Fruit fly (Drosophila melanogaster) whole organism, embryonic: ENCODE results near the gene zfh2.

Experiments
- Adf1 ChIP-seq: fragments of 200-800 bp; sonication (Bioruptor generic); IDR thresholded peaks from 2 replicates; pipeline ENCODE4 v1.3.6; 2022; ENCODE audit warnings: missing biosample characterization, missing genetic modification characterization
- Asciz ChIP-seq: fragments of 200-800 bp; sonication (Bioruptor generic); optimal IDR thresholded peaks from 2 replicates; lab custom pipeline; 2017; ENCODE audit warnings: missing biosample characterization, mild to moderate bottlenecking, missing genetic modification characterization, missing genetic modification reagents
- BtbVII ChIP-seq: fragments of 200-800 bp; sonication (Bioruptor generic); optimal IDR thresholded peaks from 3 replicates; lab custom pipeline; 2017; ENCODE audit warnings: missing biosample characterization, mild to moderate bottlenecking, missing genetic modification characterization
- CG11695 ChIP-seq: fragments of 200-800 bp; sonication (Bioruptor generic); IDR thresholded peaks from 3 replicates; pipeline ENCODE4 v1.3.6; 2022; ENCODE audit warnings: missing biosample characterization, missing genetic modification characterization
- CG11723 ChIP-seq: fragments of 200-800 bp; sonication (Bioruptor generic); optimal IDR thresholded peaks from 2 replicates; lab custom pipeline; 2017; ENCODE audit warnings: missing biosample characterization, mild to moderate bottlenecking, missing genetic modification characterization
- CG12299 ChIP-seq: fragments of 200-800 bp; sonication (Bioruptor generic); optimal IDR thresholded peaks from 2 replicates; lab custom pipeline; 2018; ENCODE audit warnings: missing biosample characterization, mild to moderate bottlenecking, missing genetic modification characterization
- CG12744 ChIP-seq: fragments of 200-800 bp; sonication (Bioruptor generic); optimal IDR thresholded peaks from 2 replicates; lab custom pipeline; 2016; ENCODE audit warnings: missing biosample characterization, missing genetic modification characterization
- CG13894 ChIP-seq: fragments of 200-800 bp; sonication (Bioruptor generic); optimal IDR thresholded peaks from 3 replicates; lab custom pipeline; 2018; ENCODE audit warnings: missing biosample characterization, mild to moderate bottlenecking, missing genetic modification characterization, moderate library complexity
- CG15514 ChIP-seq: fragments of 200-800 bp; sonication (Bioruptor generic); optimal IDR thresholded peaks from 3 replicates; lab custom pipeline; 2017; ENCODE audit warnings: missing biosample characterization, missing genetic modification characterization, mild to moderate bottlenecking, moderate library complexity, missing genetic modification reagents
- CG16813 ChIP-seq: fragments of 200-800 bp; sonication (Bioruptor generic); IDR thresholded peaks from 3 replicates; pipeline ENCODE4 v1.3.6; 2022; ENCODE audit warnings: missing biosample characterization, missing genetic modification characterization; ENCODE audit not compliant: partially characterized antibody
- CG18262 ChIP-seq: fragments of 200-800 bp; optimal IDR thresholded peaks from 3 replicates; lab custom pipeline; 2019; ENCODE audit warnings: missing biosample characterization, mild to moderate bottlenecking, missing genetic modification characterization, moderate library complexity
- CG18619 ChIP-seq: fragments of 200-800 bp; sonication (Bioruptor generic); optimal IDR thresholded peaks from 3 replicates; lab custom pipeline; 2017; ENCODE audit warnings: missing biosample characterization, mild to moderate bottlenecking, missing genetic modification characterization
- CG2202 ChIP-seq: fragments of 200-800 bp; sonication (Bioruptor generic); optimal IDR thresholded peaks from 2 replicates; lab custom pipeline; 2018; ENCODE audit warnings: missing biosample characterization, mild to moderate bottlenecking, missing genetic modification characterization
- CG30020 ChIP-seq: fragments of 200-800 bp; optimal IDR thresholded peaks from 2 replicates; lab custom pipeline; 2019; ENCODE audit warnings: missing biosample characterization, mild to moderate bottlenecking, missing genetic modification characterization, moderate library complexity
- CG32767 ChIP-seq: fragments of 200-800 bp; sonication (Bioruptor generic); IDR thresholded peaks from 2 replicates; pipeline ENCODE4 v1.3.6; 2022; ENCODE audit warnings: missing biosample characterization, missing genetic modification characterization
- CG3407 ChIP-seq: fragments of 200-800 bp; sonication (Bioruptor generic); optimal IDR thresholded peaks from 2 replicates; lab custom pipeline; 2018; ENCODE audit warnings: missing biosample characterization, mild to moderate bottlenecking, missing genetic modification characterization
- CG4282 ChIP-seq: fragments of 200-800 bp; sonication (Bioruptor generic); optimal IDR thresholded peaks from 2 replicates; lab custom pipeline; 2016; ENCODE audit warnings: missing biosample characterization, missing genetic modification characterization
- CG4360 ChIP-seq: fragments of 200-800 bp; sonication (Bioruptor generic); IDR thresholded peaks from 2 replicates; pipeline ENCODE4 v1.3.6; 2022; ENCODE audit warnings: missing biosample characterization, missing genetic modification characterization
- CG5245 ChIP-seq: fragments of 200-800 bp; sonication (Bioruptor generic); optimal IDR thresholded peaks from 3 replicates; lab custom pipeline; 2016; ENCODE audit warnings: missing biosample characterization, missing genetic modification characterization
- CG6654 ChIP-seq: fragments of 200-800 bp; sonication (Bioruptor generic); optimal IDR thresholded peaks from 2 replicates; lab custom pipeline; 2017; ENCODE audit warnings: missing biosample characterization, mild to moderate bottlenecking, missing genetic modification characterization
- CG7372 ChIP-seq: fragments of 200-800 bp; sonication (Bioruptor generic); IDR thresholded peaks from 2 replicates; pipeline ENCODE4 v1.3.6; 2022; ENCODE audit warnings: missing biosample characterization, missing genetic modification characterization
- CG7963 ChIP-seq: fragments of 200-800 bp; sonication (Bioruptor generic); IDR thresholded peaks from 3 replicates; pipeline ENCODE4 v1.3.6; 2022; ENCODE audit warnings: missing biosample characterization, missing genetic modification characterization; ENCODE audit not compliant: partially characterized antibody
- CG8281 ChIP-seq: fragments of 200-800 bp; sonication (Bioruptor generic); optimal IDR thresholded peaks from 2 replicates; lab custom pipeline; 2018; ENCODE audit warnings: missing biosample characterization, mild to moderate bottlenecking, missing genetic modification characterization, moderate library complexity
- CG9817 ChIP-seq: fragments of 200-800 bp; sonication (Bioruptor generic); optimal IDR thresholded peaks from 2 replicates; lab custom pipeline; 2018; ENCODE audit warnings: missing biosample characterization, mild to moderate bottlenecking, missing genetic modification characterization, moderate library complexity
- D19B ChIP-seq: fragments of 200-800 bp; sonication (Bioruptor generic); optimal IDR thresholded peaks from 2 replicates; lab custom pipeline; 2017; ENCODE audit warnings: missing biosample characterization, mild to moderate bottlenecking, missing genetic modification characterization
- Dll ChIP-seq: fragments of 200-800 bp; sonication (Bioruptor generic); IDR thresholded peaks from 4 replicates; pipeline ENCODE4 v1.3.6; 2022; ENCODE audit warnings: missing biosample characterization, missing genetic modification characterization; ENCODE audit not compliant: partially characterized antibody
- Rx ChIP-seq: fragments of 200-800 bp; sonication (Bioruptor generic); IDR thresholded peaks from 2 replicates; pipeline ENCODE4 v1.3.6; 2022; ENCODE audit warnings: missing biosample characterization, missing genetic modification characterization
- Scr ChIP-seq: fragments of 200-800 bp; sonication (Bioruptor generic); IDR thresholded peaks from 2 replicates; pipeline ENCODE4 v1.3.6; 2022; ENCODE audit warnings: missing biosample characterization, missing genetic modification characterization; ENCODE audit not compliant: partially characterized antibody
- Spps ChIP-seq: fragments of 200-800 bp; sonication (Bioruptor generic); optimal IDR thresholded peaks from 2 replicates; lab custom pipeline; 2018; ENCODE audit warnings: missing biosample characterization, mild to moderate bottlenecking, missing genetic modification characterization
- cato ChIP-seq: fragments of 200-800 bp; sonication (Bioruptor generic); optimal IDR thresholded peaks from 2 replicates; lab custom pipeline; 2016; ENCODE audit warnings: missing biosample characterization, missing genetic modification characterization, borderline replicate concordance
- caup ChIP-seq: fragments of 200-800 bp; sonication (Bioruptor generic); optimal IDR thresholded peaks from 3 replicates; lab custom pipeline; 2017; ENCODE audit warnings: missing biosample characterization, mild to moderate bottlenecking, missing genetic modification characterization, moderate library complexity; ENCODE audit not compliant: severe bottlenecking
- chm ChIP-seq: fragments of 200-800 bp; sonication (Bioruptor generic); IDR thresholded peaks from 2 replicates; pipeline ENCODE4 v1.3.6; 2022; ENCODE audit warnings: missing biosample characterization, missing genetic modification characterization
- crc ChIP-seq: fragments of 200-800 bp; sonication (Bioruptor generic); optimal IDR thresholded peaks from 2 replicates; lab custom pipeline; 2016; ENCODE audit warnings: missing biosample characterization, missing genetic modification characterization
- dpn ChIP-seq, 2 experiments: fragments of 200-800 bp; sonication (Bioruptor generic); optimal IDR thresholded peaks; 3 replicates each; lab custom pipeline; 2016; ENCODE audit warnings: missing biosample characterization in 2 of 2, missing genetic modification characterization in 2 of 2
- eve ChIP-seq, 2 experiments: fragments of >200 bp; optimal IDR thresholded peaks; 2 replicates each; lab custom pipeline; 2017; ENCODE audit warnings: missing biosample characterization in 2 of 2, missing genetic modification characterization in 2 of 2
- hbn ChIP-seq: fragments of 200-800 bp; sonication (Bioruptor generic); IDR thresholded peaks from 2 replicates; pipeline ENCODE4 v1.3.6; 2022; ENCODE audit warnings: missing biosample characterization, missing genetic modification characterization; ENCODE audit not compliant: partially characterized antibody
- hth ChIP-seq: fragments of >200 bp; optimal IDR thresholded peaks from 2 replicates; lab custom pipeline; 2017; ENCODE audit warnings: inconsistent platforms
- inv ChIP-seq: fragments of 200-800 bp; sonication (Bioruptor generic); IDR thresholded peaks from 2 replicates; pipeline ENCODE4 v1.3.6; 2022; ENCODE audit warnings: missing biosample characterization, missing genetic modification characterization; ENCODE audit not compliant: partially characterized antibody
- jigr1 ChIP-seq: fragments of 200-800 bp; sonication (Bioruptor generic); IDR thresholded peaks from 3 replicates; pipeline ENCODE4 v1.3.6; 2022; ENCODE audit warnings: missing biosample characterization, missing genetic modification characterization
- lilli ChIP-seq: fragments of 200-800 bp; sonication (Bioruptor generic); optimal IDR thresholded peaks from 3 replicates; lab custom pipeline; 2016; ENCODE audit warnings: missing biosample characterization, missing genetic modification characterization
- mam ChIP-seq: fragments of 200-800 bp; sonication (Bioruptor generic); optimal IDR thresholded peaks from 3 replicates; lab custom pipeline; 2016; ENCODE audit warnings: missing biosample characterization, missing genetic modification characterization
- nmo ChIP-seq: fragments of 200-800 bp; sonication (Bioruptor generic); optimal IDR thresholded peaks from 2 replicates; lab custom pipeline; 2018; ENCODE audit warnings: missing biosample characterization, mild to moderate bottlenecking, missing genetic modification characterization, moderate library complexity
- nom ChIP-seq: fragments of 200-800 bp; sonication (Bioruptor generic); optimal IDR thresholded peaks from 2 replicates; lab custom pipeline; 2017; ENCODE audit warnings: missing biosample characterization, missing genetic modification characterization, mild to moderate bottlenecking, moderate library complexity, missing genetic modification reagents
- repo ChIP-seq: fragments of 200-800 bp; sonication (Bioruptor generic); optimal IDR thresholded peaks from 2 replicates; lab custom pipeline; 2016; ENCODE audit warnings: missing biosample characterization, missing genetic modification characterization
- rib ChIP-seq: fragments of 200-800 bp; sonication (Bioruptor generic); IDR thresholded peaks from 2 replicates; pipeline ENCODE4 v1.3.6; 2022; ENCODE audit warnings: missing biosample characterization, missing genetic modification characterization
- sob ChIP-seq: fragments of 200-800 bp; sonication (Bioruptor generic); IDR thresholded peaks from 2 replicates; pipeline ENCODE4 v1.3.6; 2022; ENCODE audit warnings: missing biosample characterization, missing genetic modification characterization
- stc ChIP-seq: fragments of 200-800 bp; sonication (Bioruptor generic); IDR thresholded peaks from 2 replicates; pipeline ENCODE4 v1.3.6; 2022; ENCODE audit warnings: missing biosample characterization, missing genetic modification characterization
- trem ChIP-seq: fragments of 200-800 bp; optimal IDR thresholded peaks from 3 replicates; lab custom pipeline; 2019; ENCODE audit warnings: missing biosample characterization, mild to moderate bottlenecking, missing genetic modification characterization, moderate library complexity
- zf30C ChIP-seq: fragments of 200-800 bp; sonication (Bioruptor generic); optimal IDR thresholded peaks from 3 replicates; lab custom pipeline; 2018; ENCODE audit warnings: missing biosample characterization, mild to moderate bottlenecking, missing genetic modification characterization
- zfh2 ChIP-seq: fragments of 200-800 bp; sonication (Bioruptor generic); optimal IDR thresholded peaks from 2 replicates; lab custom pipeline; 2016; ENCODE audit warnings: missing biosample characterization, missing genetic modification characterization

The zfh2 gene

dm6 chr4:501479-501993 lies at the start of gene zfh2 (continued):
- no peak for TF ChIP-seq hbn (GFP tag; lab: Robert Waterston, UW)
- TF ChIP-seq CG15514 (GFP tag; lab: Kevin White, UChicago) = no peak
- TF ChIP-seq trem = peak; percentile 9
- TF ChIP-seq CG5245 (GFP tag; lab: Kevin White, UChicago) = no peak
- no peak for TF ChIP-seq CG30020
- no peak for TF ChIP-seq CG6654
- TF ChIP-seq dpn (GFP tag; optimal IDR thresholded peaks at IDR 0.05; lab: Kevin White, UChicago) = no peak
- peak; percentile 40; the same call in 1 of the 2 replicates for TF ChIP-seq Scr (GFP tag; lab: Robert Waterston, UW)
- TF ChIP-seq CG32767 (GFP tag; lab: Robert Waterston, UW) = no peak; the same call in 1 of the 2 replicates
- TF ChIP-seq crc (GFP tag; lab: Kevin White, UChicago) = no peak
- TF ChIP-seq CG18619 (GFP tag; lab: Kevin White, UChicago) = no peak
- no peak for TF ChIP-seq CG7372 (GFP tag; lab: Robert Waterston, UW)
- no peak; the same call in 1 of the 2 replicates for TF ChIP-seq sob (GFP tag; lab: Robert Waterston, UW)
- no peak for TF ChIP-seq mam (GFP tag; lab: Kevin White, UChicago)
- no peak for TF ChIP-seq inv
- TF ChIP-seq CG3407 (GFP tag; lab: Kevin White, UChicago) = no peak
- no peak; the same call in 1 of the 2 replicates for TF ChIP-seq stc
- TF ChIP-seq CG11723 (GFP tag; lab: Kevin White, UChicago) = no peak
- no peak for TF ChIP-seq BtbVII (GFP tag; lab: Kevin White, UChicago)
- no peak for TF ChIP-seq hth (lab: Kevin White, UChicago)
- TF ChIP-seq CG4360 (GFP tag; lab: Robert Waterston, UW) = peak; percentile 28; the same call in 1 of the 2 replicates
- peak; percentile 61; the same call in 3 of the 4 replicates for TF ChIP-seq Dll
- no peak for TF ChIP-seq CG7963 (GFP tag; lab: Robert Waterston, UW)
- no peak for TF ChIP-seq nmo (GFP tag; lab: Kevin White, UChicago)
- no peak for TF ChIP-seq CG18262 (tag; lab: Kevin White, UChicago)
- TF ChIP-seq CG12744 (GFP tag; lab: Kevin White, UChicago) = no peak
- TF ChIP-seq CG2202 (tag; lab: Kevin White, UChicago) = no peak
- peak in 1 of 2 experiments; percentile 53 for TF ChIP-seq eve (GFP tag; optimal IDR thresholded peaks at IDR 0.05; lab: Kevin White, UChicago)
- no peak for TF ChIP-seq lilli
- TF ChIP-seq Adf1 (GFP tag; lab: Robert Waterston, UW) = no peak; the same call in 1 of the 2 replicates
- no peak for TF ChIP-seq CG9817 (tag; lab: Kevin White, UChicago)
- no peak for TF ChIP-seq cato (GFP tag; lab: Kevin White, UChicago)
- no peak for TF ChIP-seq CG4282 (GFP tag; lab: Kevin White, UChicago)
- TF ChIP-seq chm (GFP tag; lab: Robert Waterston, UW) = peak; percentile 72
- TF ChIP-seq CG8281 (tag; lab: Kevin White, UChicago) = no peak
- TF ChIP-seq nom (GFP tag; lab: Kevin White, UChicago) = peak; percentile 46
- no peak for TF ChIP-seq CG12299
- TF ChIP-seq CG16813 (GFP tag; lab: Robert Waterston, UW) = peak; percentile 20; the same call in 1 of the 3 replicates
- TF ChIP-seq zfh2 (GFP tag; lab: Kevin White, UChicago) = no peak
- TF ChIP-seq repo = no peak
- TF ChIP-seq Rx = no peak
- no peak for TF ChIP-seq Spps (tag; lab: Kevin White, UChicago)
- TF ChIP-seq CG11695 = peak; percentile 43; the same call in 1 of the 3 replicates
- TF ChIP-seq D19B (GFP tag; lab: Kevin White, UChicago) = no peak
- TF ChIP-seq zf30C (GFP tag; lab: Kevin White, UChicago) = peak; percentile 90
- no peak for TF ChIP-seq Asciz (GFP tag; lab: Kevin White, UChicago)
- TF ChIP-seq jigr1 (GFP tag; lab: Robert Waterston, UW) = no peak
- peak; percentile 70 for TF ChIP-seq rib (GFP tag; lab: Robert Waterston, UW)
- peak; percentile 20 for TF ChIP-seq caup (GFP tag; lab: Kevin White, UChicago)
- peak; percentile 44 for TF ChIP-seq CG13894 (tag; lab: Kevin White, UChicago)
